Worm (Caenorhabditis elegans) whole organism, L4/young adult: ENCODE data around the gene D1005.6.

Experiments
- W03F9.2 ChIP-seq: fragments of 150-350 bp; optimal IDR thresholded peaks from 2 replicates; lab custom pipeline; 2014; ENCODE audit warnings: missing biosample characterization, missing genetic modification characterization
- dao-5 ChIP-seq: sonication (generic microtip); optimal IDR thresholded peaks from 2 replicates; lab custom pipeline; 2016; ENCODE audit warnings: missing genotype, missing genetic modification characterization, moderate library complexity, missing compliant biosample characterization
- him-1 ChIP-seq: sonication (generic microtip); optimal IDR thresholded peaks from 2 replicates; lab custom pipeline; 2016; ENCODE audit warnings: missing genotype, missing genetic modification reagents, missing genetic modification characterization, missing compliant biosample characterization

DNA sequence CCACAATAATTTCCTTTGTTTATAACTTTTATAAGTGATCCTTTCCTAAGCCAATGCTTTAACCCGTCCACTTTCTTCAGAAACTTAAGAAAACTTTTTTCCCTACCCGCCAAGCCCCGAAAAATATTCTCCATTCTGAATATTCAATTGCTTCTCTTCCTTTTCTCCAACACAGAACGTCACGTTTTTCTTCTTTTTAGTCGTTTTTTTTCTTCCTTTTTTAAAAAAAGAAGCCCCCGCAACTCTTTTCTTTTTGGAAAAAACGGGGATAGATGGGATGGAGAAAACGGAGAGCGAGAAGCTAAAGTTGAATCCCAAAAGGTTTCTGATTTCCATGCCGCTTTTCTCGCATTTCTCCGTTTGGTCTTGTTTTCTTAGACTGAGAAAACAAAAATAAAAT lies 14.0 kb upstream of the D1005.6 start:
- TF ChIP-seq him-1 (tag; lab: Kevin White, UChicago) (no peak), W03F9.2 (tag; lab: Kevin White, UChicago) (no peak), dao-5 (tag; lab: Kevin White, UChicago) (no peak)
